Fruit fly (Drosophila melanogaster) whole organism, adult: Measurements from ENCODE around the gene mRNA-cap.

Source experiments
- CG11617 ChIP-seq: fragments of 200-800 bp; sonication (Bioruptor generic); optimal IDR thresholded peaks from 2 replicates; lab custom pipeline; 2017; ENCODE audit warnings: mild to moderate bottlenecking, missing biosample characterization, missing genetic modification reagents, missing genetic modification characterization
- CG12768 ChIP-seq: fragments of 200-800 bp; sonication (Bioruptor generic); optimal IDR thresholded peaks from 2 replicates; lab custom pipeline; 2017; ENCODE audit warnings: missing biosample characterization, missing genetic modification characterization, mild to moderate bottlenecking, moderate library complexity, missing genetic modification reagents
- CG14711 ChIP-seq: fragments of 200-800 bp; sonication (Bioruptor generic); optimal IDR thresholded peaks from 2 replicates; lab custom pipeline; 2018; ENCODE audit warnings: missing biosample characterization, mild to moderate bottlenecking, missing genetic modification characterization, moderate library complexity
- CG1620 ChIP-seq: fragments of 200-800 bp; sonication (Bioruptor generic); optimal IDR thresholded peaks from 2 replicates; lab custom pipeline; 2016; ENCODE audit warnings: missing biosample characterization, missing genetic modification characterization
- CG33017 ChIP-seq: fragments of 200-800 bp; sonication (Bioruptor generic); optimal IDR thresholded peaks from 2 replicates; lab custom pipeline; 2018; ENCODE audit warnings: missing biosample characterization, mild to moderate bottlenecking, missing genetic modification characterization, moderate library complexity
- CG7045 ChIP-seq: fragments of 200-800 bp; sonication (Bioruptor generic); optimal IDR thresholded peaks from 2 replicates; lab custom pipeline; 2017; ENCODE audit warnings: missing biosample characterization, mild to moderate bottlenecking, missing genetic modification characterization
- CG7101 ChIP-seq: fragments of 200-800 bp; sonication (Bioruptor generic); optimal IDR thresholded peaks from 2 replicates; lab custom pipeline; 2018; ENCODE audit warnings: missing biosample characterization, mild to moderate bottlenecking, missing genetic modification characterization, moderate library complexity
- Clk ChIP-seq: fragments of 200-800 bp; sonication (Bioruptor generic); optimal IDR thresholded peaks from 2 replicates; lab custom pipeline; 2017; ENCODE audit warnings: missing biosample characterization, missing genetic modification characterization
- bab1 ChIP-seq: fragments of 200-800 bp; sonication (Bioruptor generic); optimal IDR thresholded peaks from 3 replicates; lab custom pipeline; 2019; ENCODE audit warnings: missing biosample characterization, mild to moderate bottlenecking, missing genetic modification characterization, moderate library complexity
- cnc ChIP-seq, 2 experiments: fragments of >200 bp; optimal IDR thresholded peaks; 2 replicates each; lab custom pipeline; 2017
- kay ChIP-seq: fragments of 200-800 bp; sonication (Bioruptor generic); peaks from one replicate; lab custom pipeline; 2016; ENCODE audit warnings: missing biosample characterization, missing genetic modification characterization, borderline replicate concordance
- ovo ChIP-seq: fragments of 200-800 bp; sonication (Bioruptor generic); optimal IDR thresholded peaks from 2 replicates; lab custom pipeline; 2016; ENCODE audit warnings: missing biosample characterization, missing genetic modification characterization
- tj ChIP-seq: fragments of 200-800 bp; sonication (Bioruptor generic); optimal IDR thresholded peaks from 3 replicates; lab custom pipeline; 2017; ENCODE audit warnings: missing biosample characterization, mild to moderate bottlenecking, missing genetic modification characterization, moderate library complexity
- toe ChIP-seq: fragments of 200-800 bp; sonication (Bioruptor generic); optimal IDR thresholded peaks from 2 replicates; lab custom pipeline; 2016; ENCODE audit warnings: missing biosample characterization, missing genetic modification characterization

- TF ChIP-seq ovo (GFP tag; lab: Kevin White, UChicago) (no peak), CG33017 (tag; lab: Kevin White, UChicago) (no peak), bab1 (GFP tag; lab: Kevin White, UChicago) (no peak), CG7101 (tag; lab: Kevin White, UChicago) (no peak), tj (GFP tag; lab: Kevin White, UChicago) (no peak), kay (no peak), CG11617 (GFP tag; lab: Kevin White, UChicago) (no peak), CG1620 (GFP tag; lab: Kevin White, UChicago) (no peak), toe (GFP tag; lab: Kevin White, UChicago) (no peak), CG14711 (no peak), Clk (GFP tag; lab: Kevin White, UChicago) (no peak), cnc (optimal IDR thresholded peaks at IDR 0.05; lab: Kevin White, UChicago) (no peak), CG12768 (no peak), CG7045 (GFP tag; lab: Kevin White, UChicago) (no peak)
Observed at dm6 chrX:14260863-14261262, 18.2 kb upstream of the mRNA-cap start, which contains the start of the genes CG46317 and Tat.
